Fruit fly (Drosophila melanogaster): ENCODE data around the gene ogre.

- no peak for TF ChIP-seq Side (GFP tag; optimal IDR thresholded peaks at IDR 0.05)
- TF ChIP-seq ssp (GFP tag; IDR thresholded peaks at IDR 0.05): no peak
Observed at dm6 chrX:7037061-7037460, 45.9 kb upstream of the ogre start.

Data from whole organism, embryonic.